Fruit fly (Drosophila melanogaster) whole organism, embryonic: ENCODE data around the gene mora.
A peak's percentile ranks its signal among the peaks of the same experiment; 100 is the strongest.

Source experiments
- Antp ChIP-seq: fragments of 200-800 bp; sonication (Bioruptor generic); optimal IDR thresholded peaks from 3 replicates; lab custom pipeline; 2016; ENCODE audit warnings: missing biosample characterization, missing genetic modification characterization
- BEAF-32 ChIP-seq: fragments of 200-800 bp; sonication (Bioruptor generic); optimal IDR thresholded peaks from 3 replicates; lab custom pipeline; 2017; ENCODE audit warnings: missing biosample characterization, missing genetic modification characterization, mild to moderate bottlenecking, moderate library complexity, missing genetic modification reagents
- CG1024 ChIP-seq: fragments of 200-800 bp; sonication (Bioruptor generic); IDR thresholded peaks from 2 replicates; pipeline ENCODE4 v1.3.6; 2022; ENCODE audit warnings: missing biosample characterization, missing genetic modification characterization
- CG10274 ChIP-seq: fragments of 200-800 bp; sonication (Bioruptor generic); optimal IDR thresholded peaks from 3 replicates; lab custom pipeline; 2017; ENCODE audit warnings: missing biosample characterization, mild to moderate bottlenecking, missing genetic modification characterization
- CG10431 ChIP-seq: fragments of 200-800 bp; sonication (Bioruptor generic); optimal IDR thresholded peaks from 3 replicates; lab custom pipeline; 2018; ENCODE audit warnings: missing biosample characterization, mild to moderate bottlenecking, missing genetic modification characterization
- CG10959 ChIP-seq: fragments of 200-800 bp; sonication (Bioruptor generic); IDR thresholded peaks from 2 replicates; pipeline ENCODE4 v1.3.6; 2022; ENCODE audit warnings: missing biosample characterization, missing genetic modification characterization
- CG11085 ChIP-seq: fragments of 200-800 bp; sonication (Bioruptor generic); IDR thresholded peaks from 2 replicates; pipeline ENCODE4 v1.3.6; 2022; ENCODE audit warnings: missing biosample characterization, missing genetic modification characterization
- CG12104 ChIP-seq: fragments of 200-800 bp; sonication (Bioruptor generic); optimal IDR thresholded peaks from 3 replicates; lab custom pipeline; 2016; ENCODE audit warnings: missing biosample characterization, missing genetic modification characterization
- CG14965 ChIP-seq: fragments of 200-800 bp; sonication (Bioruptor generic); optimal IDR thresholded peaks from 2 replicates; lab custom pipeline; 2016; ENCODE audit warnings: missing biosample characterization, missing genetic modification characterization, borderline replicate concordance
- CG1529 ChIP-seq: fragments of 200-800 bp; sonication (Bioruptor generic); optimal IDR thresholded peaks from 3 replicates; lab custom pipeline; 2018; ENCODE audit warnings: missing biosample characterization, missing genetic modification characterization
- CG1792 ChIP-seq: fragments of 200-800 bp; sonication (Bioruptor generic); optimal IDR thresholded peaks from 2 replicates; lab custom pipeline; 2016; ENCODE audit warnings: missing biosample characterization, missing genetic modification characterization
- CG18476 ChIP-seq: fragments of 200-800 bp; sonication (Bioruptor generic); optimal IDR thresholded peaks from 2 replicates; lab custom pipeline; 2016; ENCODE audit warnings: missing biosample characterization, mild to moderate bottlenecking, missing genetic modification characterization
- CG18764 ChIP-seq: fragments of 200-800 bp; sonication (Bioruptor generic); optimal IDR thresholded peaks from 3 replicates; lab custom pipeline; 2016; ENCODE audit warnings: missing biosample characterization, missing genetic modification characterization
- CG2678 ChIP-seq: fragments of 200-800 bp; sonication (Bioruptor generic); optimal IDR thresholded peaks from 3 replicates; lab custom pipeline; 2019; ENCODE audit warnings: missing biosample characterization, mild to moderate bottlenecking, missing genetic modification characterization, moderate library complexity
- CG30020 ChIP-seq: fragments of 200-800 bp; optimal IDR thresholded peaks from 2 replicates; lab custom pipeline; 2019; ENCODE audit warnings: missing biosample characterization, mild to moderate bottlenecking, missing genetic modification characterization, moderate library complexity
- CG31365 ChIP-seq: fragments of 200-800 bp; sonication (Bioruptor generic); optimal IDR thresholded peaks from 2 replicates; lab custom pipeline; 2018; ENCODE audit warnings: missing biosample characterization, mild to moderate bottlenecking, missing genetic modification characterization
- CG32532 ChIP-seq: fragments of 200-800 bp; sonication (Bioruptor generic); IDR thresholded peaks from 2 replicates; pipeline ENCODE4 v1.3.6; 2022; ENCODE audit warnings: missing biosample characterization, missing genetic modification characterization
- CG3726 ChIP-seq: fragments of 200-800 bp; sonication (Bioruptor generic); IDR thresholded peaks from 3 replicates; pipeline ENCODE4, ENCODE4 v1.3.6; 2022; ENCODE audit warnings: missing biosample characterization, missing genetic modification characterization
- CG5245 ChIP-seq: fragments of 200-800 bp; sonication (Bioruptor generic); optimal IDR thresholded peaks from 3 replicates; lab custom pipeline; 2016; ENCODE audit warnings: missing biosample characterization, missing genetic modification characterization
- CG8478 ChIP-seq: fragments of >200 bp; optimal IDR thresholded peaks from 2 replicates; lab custom pipeline; 2018
- CG8924 ChIP-seq: fragments of 200-800 bp; optimal IDR thresholded peaks from 3 replicates; lab custom pipeline; 2019; ENCODE audit warnings: missing biosample characterization, mild to moderate bottlenecking, missing genetic modification characterization, moderate library complexity
- CG8944 ChIP-seq: fragments of 200-800 bp; sonication (Bioruptor generic); optimal IDR thresholded peaks from 3 replicates; lab custom pipeline; 2016; ENCODE audit warnings: missing biosample characterization, missing genetic modification characterization
- CG9876 ChIP-seq: fragments of 200-800 bp; sonication (Bioruptor generic); optimal IDR thresholded peaks from 2 replicates; lab custom pipeline; 2016; ENCODE audit warnings: missing biosample characterization, missing genetic modification characterization
- Chrac-16 ChIP-seq: fragments of 200-800 bp; sonication (Bioruptor generic); optimal IDR thresholded peaks from 3 replicates; lab custom pipeline; 2016; ENCODE audit warnings: missing biosample characterization, missing genetic modification characterization
- D19A ChIP-seq: fragments of 200-800 bp; optimal IDR thresholded peaks from 3 replicates; lab custom pipeline; 2019; ENCODE audit warnings: missing biosample characterization, mild to moderate bottlenecking, missing genetic modification characterization, moderate library complexity
- Dad ChIP-seq: fragments of 200-800 bp; sonication (Bioruptor generic); optimal IDR thresholded peaks from 3 replicates; lab custom pipeline; 2016; ENCODE audit warnings: missing biosample characterization, missing genetic modification characterization
- Dbx ChIP-seq: fragments of 200-800 bp; sonication (Bioruptor generic); IDR thresholded peaks from 3 replicates; pipeline ENCODE4 v1.3.6; 2022; ENCODE audit warnings: missing biosample characterization, missing genetic modification characterization
- Gsc ChIP-seq: fragments of 200-800 bp; sonication (Bioruptor generic); IDR thresholded peaks from 2 replicates; pipeline ENCODE4 v1.3.6; 2022; ENCODE audit warnings: missing biosample characterization, missing genetic modification characterization
- Gug ChIP-seq: fragments of 200-800 bp; sonication (Bioruptor generic); IDR thresholded peaks from 4 replicates; pipeline ENCODE4 v1.3.6; 2022; ENCODE audit warnings: missing biosample characterization, missing genetic modification characterization
- HLH3B ChIP-seq: fragments of 200-800 bp; sonication (Bioruptor generic); IDR thresholded peaks from 2 replicates; pipeline ENCODE4 v1.3.6; 2022; ENCODE audit warnings: missing biosample characterization, missing genetic modification characterization
- Hey ChIP-seq: fragments of 200-800 bp; sonication (Bioruptor generic); optimal IDR thresholded peaks from 3 replicates; lab custom pipeline; 2018; ENCODE audit warnings: missing biosample characterization, mild to moderate bottlenecking, missing genetic modification characterization
- HmgZ ChIP-seq: fragments of 200-800 bp; sonication (Bioruptor generic); optimal IDR thresholded peaks from 2 replicates; lab custom pipeline; 2018; ENCODE audit warnings: missing biosample characterization, mild to moderate bottlenecking, missing genetic modification characterization
- Mad ChIP-seq: fragments of 200-800 bp; sonication (Bioruptor generic); optimal IDR thresholded peaks from 2 replicates; lab custom pipeline; 2016; ENCODE audit warnings: missing biosample characterization, missing genetic modification characterization
- Max ChIP-seq: fragments of 200-800 bp; sonication (Bioruptor generic); optimal IDR thresholded peaks from 2 replicates; lab custom pipeline; 2016; ENCODE audit warnings: missing biosample characterization, mild to moderate bottlenecking, missing genetic modification characterization
- Optix ChIP-seq: fragments of 200-800 bp; sonication (Bioruptor generic); IDR thresholded peaks from 3 replicates; pipeline ENCODE4 v1.3.6; 2022; ENCODE audit warnings: missing biosample characterization, missing genetic modification characterization
- Poxn ChIP-seq: fragments of 200-800 bp; sonication (Bioruptor generic); IDR thresholded peaks from 2 replicates; pipeline ENCODE4 v1.3.6; 2022; ENCODE audit warnings: missing biosample characterization, missing genetic modification characterization
- Sin3A ChIP-seq: fragments of >200 bp; optimal IDR thresholded peaks from 2 replicates; lab custom pipeline; 2018
- Xrp1 ChIP-seq: fragments of 200-800 bp; sonication (Bioruptor generic); IDR thresholded peaks from 2 replicates; pipeline ENCODE4 v1.3.6; 2022; ENCODE audit warnings: missing biosample characterization, missing genetic modification characterization
- ab ChIP-seq: fragments of 200-800 bp; sonication (Bioruptor generic); optimal IDR thresholded peaks from 2 replicates; lab custom pipeline; 2016; ENCODE audit warnings: missing biosample characterization, missing genetic modification characterization
- cg ChIP-seq: fragments of 200-800 bp; sonication (Bioruptor generic); optimal IDR thresholded peaks from 3 replicates; lab custom pipeline; 2019; ENCODE audit warnings: missing biosample characterization, mild to moderate bottlenecking, missing genetic modification characterization, moderate library complexity
- fd64A ChIP-seq: fragments of 200-800 bp; sonication (Bioruptor generic); optimal IDR thresholded peaks from 3 replicates; lab custom pipeline; 2018; ENCODE audit warnings: missing biosample characterization, mild to moderate bottlenecking, missing genetic modification characterization
- fu2 ChIP-seq: fragments of 200-800 bp; sonication (Bioruptor generic); optimal IDR thresholded peaks from 2 replicates; lab custom pipeline; 2016; ENCODE audit warnings: missing biosample characterization, missing genetic modification characterization
- gcm ChIP-seq: fragments of 200-800 bp; sonication (Bioruptor generic); optimal IDR thresholded peaks from 2 replicates; lab custom pipeline; 2019; ENCODE audit warnings: missing biosample characterization, mild to moderate bottlenecking, missing genetic modification characterization, moderate library complexity
- gem ChIP-seq: fragments of 200-800 bp; sonication (Bioruptor generic); optimal IDR thresholded peaks from 2 replicates; lab custom pipeline; 2019; ENCODE audit warnings: missing biosample characterization, mild to moderate bottlenecking, missing genetic modification characterization, moderate library complexity
- gfzf ChIP-seq: fragments of 200-800 bp; sonication (Bioruptor generic); optimal IDR thresholded peaks from 2 replicates; lab custom pipeline; 2016; ENCODE audit warnings: missing biosample characterization, mild to moderate bottlenecking, missing genetic modification characterization, moderate library complexity
- grn ChIP-seq: fragments of 200-800 bp; sonication (Bioruptor generic); optimal IDR thresholded peaks from 3 replicates; lab custom pipeline; 2017; ENCODE audit warnings: missing biosample characterization, missing genetic modification characterization
- gsb ChIP-seq: fragments of 200-800 bp; sonication (Bioruptor generic); IDR thresholded peaks from 2 replicates; pipeline ENCODE4 v1.3.6; 2022; ENCODE audit warnings: missing biosample characterization, missing genetic modification characterization
- insv ChIP-seq, 2 experiments: fragments of 200-800 bp; sonication (Bioruptor generic); optimal IDR thresholded peaks; 3 replicates each; lab custom pipeline; 2016 to 2018; ENCODE audit warnings: missing biosample characterization in 2 of 2, missing genetic modification characterization in 2 of 2
- odd ChIP-seq: fragments of 200-800 bp; sonication (Bioruptor generic); optimal IDR thresholded peaks from 2 replicates; lab custom pipeline; 2017; ENCODE audit warnings: missing biosample characterization, mild to moderate bottlenecking, missing genetic modification characterization
- onecut ChIP-seq: fragments of 200-800 bp; sonication (Bioruptor generic); IDR thresholded peaks from 2 replicates; pipeline ENCODE4 v1.3.6; 2022; ENCODE audit warnings: missing biosample characterization, missing genetic modification characterization
- seq ChIP-seq: fragments of 200-800 bp; sonication (Bioruptor generic); IDR thresholded peaks from 2 replicates; pipeline ENCODE4 v1.3.6; 2022; ENCODE audit warnings: missing biosample characterization, missing genetic modification characterization
- sug ChIP-seq: fragments of 200-800 bp; optimal IDR thresholded peaks from 2 replicates; lab custom pipeline; 2019; ENCODE audit warnings: missing biosample characterization, mild to moderate bottlenecking, missing genetic modification characterization, moderate library complexity

The mora gene

DNA sequence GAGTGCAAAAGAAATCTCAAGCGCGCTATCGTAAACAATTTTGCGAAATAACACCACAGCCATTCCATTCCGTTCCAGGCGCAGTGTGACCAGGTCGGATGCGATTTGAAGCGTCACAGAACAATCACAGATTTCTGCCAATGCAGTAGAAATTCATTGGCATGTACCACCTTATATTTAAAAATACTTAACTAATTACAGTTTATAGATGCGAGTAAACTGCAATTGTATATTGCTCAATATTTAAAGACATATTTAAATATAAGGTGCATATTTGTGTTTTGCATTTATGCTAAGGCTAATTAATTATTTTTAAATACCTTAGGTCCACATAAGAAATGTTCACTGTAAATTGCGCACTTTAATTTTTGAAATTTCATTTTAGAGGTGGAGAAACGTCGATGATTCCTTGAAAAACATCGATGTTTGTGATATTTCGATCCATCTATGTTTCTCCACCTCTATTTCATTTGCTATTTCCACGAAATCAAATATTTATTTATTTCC, 7.3 kb downstream of the mora start, which contains the start of the genes SMC6 and CG6204 (continued):
- TF ChIP-seq gfzf (GFP tag; lab: Kevin White, UChicago) (peak; percentile 77), BEAF-32 (GFP tag; lab: Kevin White, UChicago) (peak; percentile 71), CG30020 (tag; lab: Kevin White, UChicago) (peak; percentile 84), fd64A (GFP tag; lab: Kevin White, UChicago) (peak; percentile 23), CG12104 (GFP tag; lab: Kevin White, UChicago) (peak; percentile 83), ab (GFP tag; lab: Kevin White, UChicago) (peak; percentile 39), CG5245 (GFP tag; lab: Kevin White, UChicago) (peak; percentile 86), CG18764 (peak; percentile 81), CG9876 (GFP tag; lab: Kevin White, UChicago) (peak; percentile 53), gcm (GFP tag; lab: Kevin White, UChicago) (peak; percentile 92), Gug (GFP tag; lab: Robert Waterston, UW) (peak; percentile 92), CG14965 (no peak), Chrac-16 (GFP tag; lab: Kevin White, UChicago) (peak; percentile 94), grn (GFP tag; lab: Kevin White, UChicago) (no peak), CG2678 (peak; percentile 97), insv (GFP tag; optimal IDR thresholded peaks at IDR 0.05; lab: Kevin White, UChicago) (peak in 1 of 2 experiments; percentile 54), CG1529 (GFP tag; lab: Kevin White, UChicago) (peak; percentile 71), CG8944 (peak; percentile 70), gem (tag; lab: Kevin White, UChicago) (peak; percentile 97), Hey (tag; lab: Kevin White, UChicago) (peak; percentile 35), cg (GFP tag; lab: Kevin White, UChicago) (no peak), Dbx (GFP tag; lab: Robert Waterston, UW) (peak; percentile 95), D19A (tag; lab: Kevin White, UChicago) (peak; percentile 90), Sin3A (peak; percentile 14), onecut (GFP tag; lab: Robert Waterston, UW) (peak; percentile 85), Max (peak; percentile 92), CG11085 (GFP tag; lab: Robert Waterston, UW) (peak; percentile 86), fu2 (GFP tag; lab: Kevin White, UChicago) (peak; percentile 72), CG10959 (GFP tag; lab: Robert Waterston, UW) (peak; percentile 88), CG31365 (peak; percentile 73), odd (GFP tag; lab: Kevin White, UChicago) (peak; percentile 84), CG3726 (GFP tag; lab: Robert Waterston, UW) (peak; percentile 86), seq (GFP tag; lab: Robert Waterston, UW) (peak; percentile 92), HmgZ (peak; percentile 96), Dad (GFP tag; lab: Kevin White, UChicago) (peak; percentile 78), CG32532 (GFP tag; lab: Robert Waterston, UW) (peak; percentile 96), HLH3B (GFP tag; lab: Robert Waterston, UW) (peak; percentile 92), CG1024 (GFP tag; lab: Robert Waterston, UW) (peak; percentile 76), CG18476 (peak; percentile 92), Gsc (peak; percentile 80), CG1792 (GFP tag; lab: Kevin White, UChicago) (peak; percentile 72), CG10274 (GFP tag; lab: Kevin White, UChicago) (peak; percentile 75), gsb (GFP tag; lab: Robert Waterston, UW) (peak; percentile 85), Xrp1 (peak; percentile 95), sug (tag; lab: Kevin White, UChicago) (peak; percentile 93), Mad (peak; percentile 79), CG8924 (tag; lab: Kevin White, UChicago) (peak; percentile 95), Poxn (peak; percentile 92), Optix (GFP tag; lab: Robert Waterston, UW) (no peak), CG10431 (GFP tag; lab: Kevin White, UChicago) (peak; percentile 51), Antp (GFP tag; lab: Kevin White, UChicago) (peak; percentile 70), CG8478 (lab: Kevin White, UChicago) (no peak)
